Worm (Caenorhabditis elegans): Measurements from ENCODE around the gene T03F6.6.

DNA sequence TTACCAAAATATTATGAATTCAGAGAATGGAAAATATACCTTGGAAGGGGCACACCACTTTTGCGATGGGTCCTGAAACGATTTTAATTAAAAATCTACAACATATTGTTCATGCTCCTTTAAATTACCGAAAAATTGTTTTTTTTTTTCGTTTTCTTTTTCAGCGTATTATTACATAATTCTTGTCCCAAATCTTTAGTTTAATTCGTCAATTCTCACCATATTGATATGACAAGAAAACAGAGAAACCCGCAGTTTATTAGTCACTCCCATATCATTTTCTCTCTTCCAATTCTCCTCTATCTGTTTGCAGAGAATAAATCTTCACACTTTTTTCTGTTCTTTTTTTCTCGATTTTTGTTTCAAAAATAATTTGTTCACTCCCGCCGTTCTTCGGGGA, 15.2 kb upstream of the T03F6.6 start, which contains the start of gene F11F1.1:
- TF ChIP-seq him-1 (tag; optimal IDR thresholded peaks at IDR 0.05) = no peak
- TF ChIP-seq dao-5 (tag; optimal IDR thresholded peaks at IDR 0.05) = no peak
- no peak for TF ChIP-seq W03F9.2 (tag; optimal IDR thresholded peaks at IDR 0.05)

Data from whole organism, L4/young adult.